Fruit fly (Drosophila melanogaster): ENCODE data around the gene Gr93c.

Gene Gr93c

DNA sequence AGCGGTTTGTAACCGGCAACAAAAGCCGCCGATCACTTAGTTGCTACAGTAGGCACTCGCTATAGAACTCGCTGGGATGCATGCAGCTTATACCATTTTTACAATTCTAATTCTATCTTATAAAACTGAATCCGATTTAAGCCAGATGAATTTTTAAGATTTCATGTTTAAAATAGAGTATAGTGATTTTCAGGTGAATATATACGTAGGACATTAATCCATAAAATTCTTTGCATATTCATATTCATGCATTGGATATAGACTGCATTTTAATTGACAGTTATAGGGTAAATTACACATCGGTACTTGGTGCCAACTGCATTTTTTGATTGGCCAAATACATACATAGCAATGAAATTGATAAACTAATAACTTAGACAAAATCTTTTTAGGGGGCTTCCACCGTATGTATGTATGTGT is 42.5 kb upstream of the Gr93c start (continued):
- TF ChIP-seq shn (GFP tag; optimal IDR thresholded peaks at IDR 0.05): no peak
- no peak for TF ChIP-seq dmrt99B (tag; optimal IDR thresholded peaks at IDR 0.05)
- TF ChIP-seq MESR4 (GFP tag; optimal IDR thresholded peaks at IDR 0.05): no peak
- no peak for TF ChIP-seq CG7928 (GFP tag; optimal IDR thresholded peaks at IDR 0.05)
- no peak for TF ChIP-seq CG11093 (GFP tag; IDR thresholded peaks at IDR 0.05)
- no peak for TF ChIP-seq C15 (GFP tag; IDR thresholded peaks at IDR 0.05)
- peak; percentile 65 for TF ChIP-seq Ptx1 (GFP tag; IDR thresholded peaks at IDR 0.05)
- no peak for TF ChIP-seq CG9797 (GFP tag; optimal IDR thresholded peaks at IDR 0.05)
- no peak for TF ChIP-seq dm (GFP tag; optimal IDR thresholded peaks at IDR 0.05)
- no peak for TF ChIP-seq trh (GFP tag; optimal IDR thresholded peaks at IDR 0.05)
- TF ChIP-seq Pdp1 (GFP tag; optimal IDR thresholded peaks at IDR 0.05): peak; percentile 33 to 37
- TF ChIP-seq TFAM (GFP tag; optimal IDR thresholded peaks at IDR 0.05): no peak
- no peak for TF ChIP-seq nerfin-1 (tag; optimal IDR thresholded peaks at IDR 0.05)
- TF ChIP-seq unpg (GFP tag; optimal IDR thresholded peaks at IDR 0.05): no peak
- TF ChIP-seq ci (GFP tag; IDR thresholded peaks at IDR 0.05): no peak
- peak in 1 of 2 experiments; percentile 35 for TF ChIP-seq bsh (GFP tag; optimal IDR thresholded peaks at IDR 0.05)
- no peak for TF ChIP-seq Taf1 (GFP tag; IDR thresholded peaks at IDR 0.05)
- peak; percentile 23; the same call in 1 of the 2 replicates for TF ChIP-seq CG6272 (GFP tag; IDR thresholded peaks at IDR 0.05)
- TF ChIP-seq twi (tag; optimal IDR thresholded peaks at IDR 0.05): no peak
- TF ChIP-seq sna (GFP tag; IDR thresholded peaks at IDR 0.05; ENCODE audit: partially characterized antibody): no peak
- TF ChIP-seq CG2120 (GFP tag; optimal IDR thresholded peaks at IDR 0.05): peak; percentile 11
- no peak for TF ChIP-seq yki (optimal IDR thresholded peaks at IDR 0.05)
- no peak for TF ChIP-seq CG3281 (GFP tag; optimal IDR thresholded peaks at IDR 0.05)
- no peak for TF ChIP-seq CG42726 (GFP tag; IDR thresholded peaks at IDR 0.05; ENCODE audit: partially characterized antibody)
- TF ChIP-seq CG11723 (GFP tag; optimal IDR thresholded peaks at IDR 0.05): no peak
- no peak for TF ChIP-seq scrt (GFP tag; optimal IDR thresholded peaks at IDR 0.05)
- no peak for TF ChIP-seq Tbp (GFP tag; optimal IDR thresholded peaks at IDR 0.05)
- no peak for TF ChIP-seq toy (GFP tag; IDR thresholded peaks at IDR 0.05)
- TF ChIP-seq Side (GFP tag; optimal IDR thresholded peaks at IDR 0.05): no peak
- TF ChIP-seq CG6254 (GFP tag; optimal IDR thresholded peaks at IDR 0.05): no peak
- TF ChIP-seq grn (GFP tag; optimal IDR thresholded peaks at IDR 0.05): no peak
- peak; percentile 1 for TF ChIP-seq CG15601 (tag; optimal IDR thresholded peaks at IDR 0.05)
- TF ChIP-seq abd-A (tag; optimal IDR thresholded peaks at IDR 0.05): no peak
- TF ChIP-seq Jarid2 (GFP tag; optimal IDR thresholded peaks at IDR 0.05): no peak
- no peak for TF ChIP-seq pho (GFP tag; optimal IDR thresholded peaks at IDR 0.05)
- TF ChIP-seq sqz (GFP tag; optimal IDR thresholded peaks at IDR 0.05): no peak
- no peak for TF ChIP-seq run (tag; optimal IDR thresholded peaks at IDR 0.05)
- no peak for TF ChIP-seq sob (GFP tag; IDR thresholded peaks at IDR 0.05)
- no peak for TF ChIP-seq HLH4C (GFP tag; IDR thresholded peaks at IDR 0.05; ENCODE audit: partially characterized antibody)
- TF ChIP-seq br (optimal IDR thresholded peaks at IDR 0.05): no peak
- TF ChIP-seq CG18476 (GFP tag; optimal IDR thresholded peaks at IDR 0.05): peak; percentile 36
- TF ChIP-seq her (GFP tag; optimal IDR thresholded peaks at IDR 0.05): no peak
- no peak for TF ChIP-seq CG33213 (GFP tag; optimal IDR thresholded peaks at IDR 0.05)
- no peak for TF ChIP-seq CG18764 (GFP tag; optimal IDR thresholded peaks at IDR 0.05)
- TF ChIP-seq wek (GFP tag; optimal IDR thresholded peaks at IDR 0.05): no peak
- TF ChIP-seq hbn (GFP tag; IDR thresholded peaks at IDR 0.05; ENCODE audit: partially characterized antibody): no peak
- TF ChIP-seq dimm (GFP tag; IDR thresholded peaks at IDR 0.05): no peak
- TF ChIP-seq slou (GFP tag; optimal IDR thresholded peaks at IDR 0.05): peak; percentile 14
- no peak for TF ChIP-seq zen (tag; optimal IDR thresholded peaks at IDR 0.05)
- no peak for TF ChIP-seq E2f2 (GFP tag; IDR thresholded peaks at IDR 0.05)
- TF ChIP-seq MTF-1 (GFP tag; optimal IDR thresholded peaks at IDR 0.05; ENCODE audit: borderline replicate concordance): no peak
- 0 out of 3 replicates have a peak, but pooled peaks have one; percentile 53 for TF ChIP-seq ken (GFP tag; IDR thresholded peaks at IDR 0.05)

Data from whole organism, embryonic.